Worm (Caenorhabditis elegans): Measurements from ENCODE around the gene mig-17.

DNA sequence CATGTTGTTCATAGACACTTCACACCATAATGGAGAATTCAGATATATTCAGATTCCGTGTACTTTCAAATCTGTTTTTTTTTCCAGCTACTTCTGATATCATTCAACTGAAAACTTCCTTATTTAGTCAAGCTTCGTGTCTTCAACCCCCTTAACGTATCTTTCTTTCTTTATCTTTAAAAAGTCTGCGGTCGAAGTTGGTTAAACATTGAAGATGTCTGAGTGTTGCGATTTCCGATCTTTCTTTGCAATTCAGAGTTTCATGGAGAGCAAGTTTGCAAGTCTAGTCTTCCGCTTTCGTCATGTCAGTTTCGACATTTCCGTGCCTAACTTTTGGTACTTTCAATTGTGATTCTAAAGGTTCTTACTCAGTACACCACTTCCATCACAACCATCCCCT, 11.2 kb upstream of the mig-17 start:
- no peak for TF ChIP-seq snpc-4 (tag; optimal IDR thresholded peaks at IDR 0.05)
- TF ChIP-seq nhr-28 (tag; optimal IDR thresholded peaks at IDR 0.05): no peak
- TF ChIP-seq lin-39 (tag; optimal IDR thresholded peaks at IDR 0.05): no peak
- TF ChIP-seq unc-39 (tag; optimal IDR thresholded peaks at IDR 0.05): no peak
- TF ChIP-seq fkh-10 (GFP tag; optimal IDR thresholded peaks at IDR 0.05): no peak
- no peak for TF ChIP-seq nhr-77 (tag; optimal IDR thresholded peaks at IDR 0.05)
- no peak for TF ChIP-seq ceh-82 (tag; optimal IDR thresholded peaks at IDR 0.05)
- TF ChIP-seq ztf-4 (tag; optimal IDR thresholded peaks at IDR 0.05): no peak
- no peak for TF ChIP-seq pha-4 (tag; optimal IDR thresholded peaks at IDR 0.05)
- no peak for TF ChIP-seq nhr-76 (tag; optimal IDR thresholded peaks at IDR 0.05)
- no peak for TF ChIP-seq mml-1 (tag; optimal IDR thresholded peaks at IDR 0.05)
- no peak for TF ChIP-seq tbx-2 (tag; optimal IDR thresholded peaks at IDR 0.05)
- no peak for TF ChIP-seq jun-1 (tag; optimal IDR thresholded peaks at IDR 0.05)
